Worm (Caenorhabditis elegans): ENCODE measurements around the gene cec-8.

ce11 chrIII:444101-444500, 15.0 kb downstream of the cec-8 start, which contains the start of gene Y55B1BR.8:
- TF ChIP-seq nfyb-1 (GFP tag; IDR thresholded peaks at IDR 0.05) (no peak), ama-1 (optimal IDR thresholded peaks at IDR 0.05) (no peak), ama-1 (GFP tag; optimal IDR thresholded peaks at IDR 0.05) (no peak), lir-1 (GFP tag; conservative IDR thresholded peaks at IDR 0.05) (no peak), D2030.7 (GFP tag; IDR thresholded peaks at IDR 0.05) (no peak), nfya-1 (tag; optimal IDR thresholded peaks at IDR 0.05; ENCODE audit: borderline replicate concordance, insufficient read depth) (no peak), xnd-1 (tag; optimal IDR thresholded peaks at IDR 0.05) (no peak), nhr-120 (GFP tag; IDR thresholded peaks at IDR 0.05) (no peak)
